Fruit fly (Drosophila melanogaster) whole organism, embryonic: ENCODE measurements around the gene PolA1.

Source experiments
- Aef1 ChIP-seq: fragments of 200-800 bp; sonication (Bioruptor generic); IDR thresholded peaks from 3 replicates; pipeline ENCODE4 v1.3.6; 2022; ENCODE audit warnings: missing biosample characterization, missing genetic modification characterization
- Asciz ChIP-seq: fragments of 200-800 bp; sonication (Bioruptor generic); optimal IDR thresholded peaks from 2 replicates; lab custom pipeline; 2017; ENCODE audit warnings: missing biosample characterization, mild to moderate bottlenecking, missing genetic modification characterization, missing genetic modification reagents
- Atf6 ChIP-seq: fragments of 200-800 bp; sonication (Bioruptor generic); IDR thresholded peaks from 2 replicates; pipeline ENCODE4 v1.3.6; 2022; ENCODE audit warnings: missing biosample characterization, missing genetic modification characterization
- BEAF-32 ChIP-seq: fragments of 200-800 bp; sonication (Bioruptor generic); optimal IDR thresholded peaks from 3 replicates; lab custom pipeline; 2017; ENCODE audit warnings: missing biosample characterization, missing genetic modification characterization, mild to moderate bottlenecking, moderate library complexity, missing genetic modification reagents
- CG10366 ChIP-seq: fragments of 200-800 bp; sonication (Bioruptor generic); IDR thresholded peaks from 2 replicates; pipeline ENCODE4 v1.3.6; 2022; ENCODE audit warnings: missing biosample characterization, missing genetic modification characterization
- CG10543 ChIP-seq: fragments of 200-800 bp; sonication (Bioruptor generic); optimal IDR thresholded peaks from 3 replicates; lab custom pipeline; 2017; ENCODE audit warnings: missing biosample characterization, mild to moderate bottlenecking, missing genetic modification characterization, moderate library complexity
- CG10565 ChIP-seq: fragments of 200-800 bp; sonication (Bioruptor generic); optimal IDR thresholded peaks from 3 replicates; lab custom pipeline; 2016; ENCODE audit warnings: missing biosample characterization, mild to moderate bottlenecking, missing genetic modification characterization
- CG11560 ChIP-seq: fragments of 200-800 bp; sonication (Bioruptor generic); IDR thresholded peaks from 3 replicates; pipeline ENCODE4 v1.3.6; 2022; ENCODE audit warnings: missing biosample characterization, missing genetic modification characterization
- CG11723 ChIP-seq: fragments of 200-800 bp; sonication (Bioruptor generic); optimal IDR thresholded peaks from 2 replicates; lab custom pipeline; 2017; ENCODE audit warnings: missing biosample characterization, mild to moderate bottlenecking, missing genetic modification characterization
- CG13287 ChIP-seq: fragments of 200-800 bp; sonication (Bioruptor generic); IDR thresholded peaks from 2 replicates; pipeline ENCODE4 v1.3.6; 2022; ENCODE audit warnings: missing biosample characterization, missing genetic modification characterization; ENCODE audit not compliant: partially characterized antibody
- CG13624 ChIP-seq: fragments of 200-800 bp; sonication (Bioruptor generic); optimal IDR thresholded peaks from 2 replicates; lab custom pipeline; 2016; ENCODE audit warnings: missing biosample characterization, missing genetic modification characterization
- CG1832 ChIP-seq: fragments of 200-800 bp; sonication (Bioruptor generic); optimal IDR thresholded peaks from 2 replicates; lab custom pipeline; 2017; ENCODE audit warnings: missing biosample characterization, mild to moderate bottlenecking, missing genetic modification characterization, inconsistent platforms
- CG30403 ChIP-seq: fragments of 200-800 bp; sonication (Bioruptor generic); optimal IDR thresholded peaks from 3 replicates; lab custom pipeline; 2016; ENCODE audit warnings: missing biosample characterization, missing genetic modification characterization
- CG3726 ChIP-seq: fragments of 200-800 bp; sonication (Bioruptor generic); IDR thresholded peaks from 3 replicates; pipeline ENCODE4, ENCODE4 v1.3.6; 2022; ENCODE audit warnings: missing biosample characterization, missing genetic modification characterization
- CG4282 ChIP-seq: fragments of 200-800 bp; sonication (Bioruptor generic); optimal IDR thresholded peaks from 2 replicates; lab custom pipeline; 2016; ENCODE audit warnings: missing biosample characterization, missing genetic modification characterization
- CG4854 ChIP-seq: fragments of 200-800 bp; sonication (Bioruptor generic); optimal IDR thresholded peaks from 2 replicates; lab custom pipeline; 2016; ENCODE audit warnings: missing biosample characterization, missing genetic modification characterization, inconsistent platforms
- CG7271 ChIP-seq: fragments of 200-800 bp; sonication (Bioruptor generic); optimal IDR thresholded peaks from 2 replicates; lab custom pipeline; 2018; ENCODE audit warnings: missing biosample characterization, mild to moderate bottlenecking, missing genetic modification characterization, moderate library complexity
- CG7786 ChIP-seq: fragments of 200-800 bp; sonication (Bioruptor generic); optimal IDR thresholded peaks from 2 replicates; lab custom pipeline; 2016; ENCODE audit warnings: missing biosample characterization, missing genetic modification characterization
- CG9609 ChIP-seq: fragments of 200-800 bp; sonication (Bioruptor generic); optimal IDR thresholded peaks from 3 replicates; lab custom pipeline; 2016; ENCODE audit warnings: missing biosample characterization, missing genetic modification characterization
- CTCF ChIP-seq: fragments of 200-800 bp; sonication (Bioruptor generic); optimal IDR thresholded peaks from 2 replicates; lab custom pipeline; 2017; ENCODE audit warnings: missing biosample characterization, mild to moderate bottlenecking, missing genetic modification characterization, moderate library complexity
- D19B ChIP-seq: fragments of 200-800 bp; sonication (Bioruptor generic); optimal IDR thresholded peaks from 2 replicates; lab custom pipeline; 2017; ENCODE audit warnings: missing biosample characterization, mild to moderate bottlenecking, missing genetic modification characterization
- HLHmδ ChIP-seq: fragments of 200-800 bp; sonication (Bioruptor generic); optimal IDR thresholded peaks from 2 replicates; lab custom pipeline; 2018; ENCODE audit warnings: missing biosample characterization, mild to moderate bottlenecking, missing genetic modification characterization, moderate library complexity
- HmgD ChIP-seq: fragments of 200-800 bp; sonication (Bioruptor generic); optimal IDR thresholded peaks from 3 replicates; lab custom pipeline; 2016; ENCODE audit warnings: missing biosample characterization, missing genetic modification characterization
- Hr3 ChIP-seq: fragments of 200-800 bp; sonication (Bioruptor generic); optimal IDR thresholded peaks from 3 replicates; lab custom pipeline; 2016; ENCODE audit warnings: missing biosample characterization, missing genetic modification characterization
- Jarid2 ChIP-seq: fragments of 200-800 bp; sonication (Bioruptor generic); optimal IDR thresholded peaks from 3 replicates; lab custom pipeline; 2017; ENCODE audit warnings: mild to moderate bottlenecking, missing biosample characterization, missing genetic modification reagents, missing genetic modification characterization
- Side ChIP-seq: fragments of 200-800 bp; sonication (Bioruptor generic); optimal IDR thresholded peaks from 2 replicates; lab custom pipeline; 2016; ENCODE audit warnings: missing biosample characterization, missing genetic modification characterization
- Sin3A ChIP-seq: fragments of >200 bp; optimal IDR thresholded peaks from 2 replicates; lab custom pipeline; 2018
- Usf ChIP-seq: fragments of 200-800 bp; sonication (Bioruptor generic); optimal IDR thresholded peaks from 2 replicates; lab custom pipeline; 2017; ENCODE audit warnings: missing genotype, missing biosample characterization, missing genetic modification characterization
- ac ChIP-seq: fragments of 200-800 bp; sonication (Bioruptor generic); optimal IDR thresholded peaks from 3 replicates; lab custom pipeline; 2017; ENCODE audit warnings: missing biosample characterization, mild to moderate bottlenecking, missing genetic modification characterization
- aop ChIP-seq: fragments of 200-800 bp; sonication (Bioruptor generic); IDR thresholded peaks from 2 replicates; pipeline ENCODE4 v1.3.6; 2022; ENCODE audit warnings: missing biosample characterization, missing genetic modification characterization
- ase ChIP-seq: fragments of 200-800 bp; sonication (Bioruptor generic); IDR thresholded peaks from 3 replicates; pipeline ENCODE4 v1.3.6; 2022; ENCODE audit warnings: missing biosample characterization, missing genetic modification characterization
- bab2 ChIP-seq: fragments of 200-800 bp; sonication (Bioruptor generic); optimal IDR thresholded peaks from 2 replicates; lab custom pipeline; 2016; ENCODE audit warnings: missing biosample characterization, missing genetic modification characterization
- dmrt11E ChIP-seq: fragments of 200-800 bp; sonication (Bioruptor generic); optimal IDR thresholded peaks from 3 replicates; lab custom pipeline; 2018; ENCODE audit warnings: missing biosample characterization, mild to moderate bottlenecking, missing genetic modification characterization, moderate library complexity
- fru ChIP-seq: fragments of >200 bp; optimal IDR thresholded peaks from 2 replicates; lab custom pipeline; 2017
- ftz-f1 ChIP-seq: fragments of 200-800 bp; sonication (Bioruptor generic); optimal IDR thresholded peaks from 2 replicates; lab custom pipeline; 2016; ENCODE audit warnings: missing biosample characterization, missing genetic modification characterization
- kay ChIP-seq: fragments of 200-800 bp; sonication (Bioruptor generic); optimal IDR thresholded peaks from 2 replicates; lab custom pipeline; 2016; ENCODE audit warnings: missing biosample characterization, missing genetic modification characterization
- ken ChIP-seq: fragments of 200-800 bp; sonication (Bioruptor generic); IDR thresholded peaks from 3 replicates; pipeline ENCODE4 v1.3.6; 2022; ENCODE audit warnings: missing biosample characterization, missing genetic modification characterization
- onecut ChIP-seq: fragments of 200-800 bp; sonication (Bioruptor generic); IDR thresholded peaks from 2 replicates; pipeline ENCODE4 v1.3.6; 2022; ENCODE audit warnings: missing biosample characterization, missing genetic modification characterization
- org-1 ChIP-seq: fragments of 200-800 bp; sonication (Bioruptor generic); optimal IDR thresholded peaks from 2 replicates; lab custom pipeline; 2017; ENCODE audit warnings: missing biosample characterization, missing genetic modification characterization
- peb ChIP-seq: fragments of 200-800 bp; sonication (Bioruptor generic); IDR thresholded peaks from 2 replicates; pipeline ENCODE4 v1.3.6; 2022; ENCODE audit warnings: missing biosample characterization, missing genetic modification characterization
- pfk ChIP-seq: fragments of 200-800 bp; sonication (Bioruptor generic); optimal IDR thresholded peaks from 2 replicates; lab custom pipeline; 2018; ENCODE audit warnings: missing biosample characterization, mild to moderate bottlenecking, missing genetic modification characterization, moderate library complexity
- pita ChIP-seq: fragments of 200-800 bp; sonication (Bioruptor generic); optimal IDR thresholded peaks from 2 replicates; lab custom pipeline; 2017; ENCODE audit warnings: missing biosample characterization, mild to moderate bottlenecking, missing genetic modification characterization
- prd ChIP-seq, 3 experiments: fragments of >200 bp in 2 of 3; fragments of 200-800 bp in 1 of 3; sonication (Bioruptor generic) in 1 of 3; optimal IDR thresholded peaks in 2 of 3; IDR thresholded peaks in 1 of 3; 2 replicates in 2 of 3; 3 replicates in 1 of 3; pipeline versions ENCODE4 v1.3.6 to Lab custom; 2017 to 2022; ENCODE audit warnings: missing biosample characterization in 1 of 3, missing genetic modification characterization in 1 of 3
- pros ChIP-seq: fragments of 200-800 bp; sonication (Bioruptor generic); optimal IDR thresholded peaks from 3 replicates; lab custom pipeline; 2019; ENCODE audit warnings: missing biosample characterization, mild to moderate bottlenecking, missing genetic modification characterization, moderate library complexity
- salm ChIP-seq: fragments of 200-800 bp; sonication (Bioruptor generic); optimal IDR thresholded peaks from 2 replicates; lab custom pipeline; 2018; ENCODE audit warnings: missing biosample characterization, mild to moderate bottlenecking, missing genetic modification characterization
- shn ChIP-seq: fragments of 200-800 bp; sonication (Bioruptor generic); optimal IDR thresholded peaks from 3 replicates; lab custom pipeline; 2016; ENCODE audit warnings: missing biosample characterization, missing genetic modification characterization
- stc ChIP-seq: fragments of 200-800 bp; sonication (Bioruptor generic); IDR thresholded peaks from 2 replicates; pipeline ENCODE4 v1.3.6; 2022; ENCODE audit warnings: missing biosample characterization, missing genetic modification characterization
- tll ChIP-seq, 2 experiments: fragments of 200-800 bp in 1 of 2; fragments of >200 bp in 1 of 2; sonication (Bioruptor generic) in 1 of 2; optimal IDR thresholded peaks; 2 replicates each; lab custom pipeline; 2017 to 2019; ENCODE audit warnings: missing biosample characterization in 2 of 2, missing genetic modification characterization in 2 of 2, mild to moderate bottlenecking in 1 of 2, moderate library complexity in 1 of 2
- z ChIP-seq: fragments of 200-800 bp; sonication (Bioruptor generic); IDR thresholded peaks from 3 replicates; pipeline ENCODE4 v1.3.6; 2022; ENCODE audit warnings: missing biosample characterization, missing genetic modification characterization
- zen ChIP-seq: fragments of 200-800 bp; sonication (Bioruptor generic); optimal IDR thresholded peaks from 3 replicates; lab custom pipeline; 2018; ENCODE audit warnings: missing biosample characterization, mild to moderate bottlenecking, missing genetic modification characterization, moderate library complexity

Gene PolA1

dm6 chr3R:21632930-21633780, 38.4 kb downstream of the PolA1 start (continued):
- no peak for TF ChIP-seq prd (optimal IDR thresholded peaks at IDR 0.05; lab: Kevin White, UChicago)
- TF ChIP-seq prd (GFP tag; IDR thresholded peaks at IDR 0.05; lab: Robert Waterston, UW): no peak
- TF ChIP-seq CG30403 (GFP tag; lab: Kevin White, UChicago): peak; percentile 62
- TF ChIP-seq fru (lab: Kevin White, UChicago): no peak
- TF ChIP-seq peb (GFP tag; lab: Robert Waterston, UW): no peak
- TF ChIP-seq BEAF-32 (GFP tag; lab: Kevin White, UChicago): peak; percentile 74
- TF ChIP-seq stc: no peak
- TF ChIP-seq CG1832: no peak
- TF ChIP-seq ftz-f1 (GFP tag; lab: Kevin White, UChicago): no peak
- TF ChIP-seq onecut (GFP tag; lab: Robert Waterston, UW): peak; percentile 41; the same call in 1 of the 2 replicates
- no peak for TF ChIP-seq CG7271
- TF ChIP-seq Hr3 (GFP tag; lab: Kevin White, UChicago): peak; percentile 14
- TF ChIP-seq CG3726 (GFP tag; lab: Robert Waterston, UW): no peak
- TF ChIP-seq CG9609 (GFP tag; lab: Kevin White, UChicago): no peak
- TF ChIP-seq CG4854 (GFP tag; lab: Kevin White, UChicago): no peak
- peak; percentile 8 for TF ChIP-seq CTCF (GFP tag; lab: Kevin White, UChicago)
- TF ChIP-seq tll (GFP tag; optimal IDR thresholded peaks at IDR 0.05; lab: Kevin White, UChicago): no peak
- peak; percentile 76 for TF ChIP-seq pros (GFP tag; lab: Kevin White, UChicago)
- TF ChIP-seq ase (GFP tag; lab: Robert Waterston, UW): no peak
- no peak for TF ChIP-seq pfk (GFP tag; lab: Kevin White, UChicago)
- TF ChIP-seq salm (tag; lab: Kevin White, UChicago): no peak
- no peak for TF ChIP-seq ken
- no peak for TF ChIP-seq org-1 (GFP tag; lab: Kevin White, UChicago)
- TF ChIP-seq CG13287: no peak
- no peak for TF ChIP-seq CG4282 (GFP tag; lab: Kevin White, UChicago)
- no peak for TF ChIP-seq D19B
- TF ChIP-seq Asciz (GFP tag; lab: Kevin White, UChicago): peak; percentile 52
- no peak for TF ChIP-seq HmgD (GFP tag; lab: Kevin White, UChicago)
- TF ChIP-seq z (GFP tag; lab: Robert Waterston, UW): no peak
- TF ChIP-seq bab2 (GFP tag; lab: Kevin White, UChicago): no peak
- peak; percentile 63 for TF ChIP-seq Jarid2 (GFP tag; lab: Kevin White, UChicago)
- TF ChIP-seq Atf6 (GFP tag; lab: Robert Waterston, UW): no peak
- TF ChIP-seq dmrt11E (tag; lab: Kevin White, UChicago): peak; percentile 68
- TF ChIP-seq CG10565 (GFP tag; lab: Kevin White, UChicago): no peak
- TF ChIP-seq CG10366 (GFP tag; lab: Robert Waterston, UW): no peak
- no peak for TF ChIP-seq Sin3A (lab: Kevin White, UChicago)
- TF ChIP-seq Usf (GFP tag; lab: Kevin White, UChicago): no peak
- no peak for TF ChIP-seq CG10543
- TF ChIP-seq CG11723: peak; percentile 54
- TF ChIP-seq Side (GFP tag; lab: Kevin White, UChicago): no peak
- TF ChIP-seq ac: no peak
- TF ChIP-seq CG13624 (GFP tag; lab: Kevin White, UChicago): no peak
- no peak for TF ChIP-seq CG7786 (GFP tag; lab: Kevin White, UChicago)
- TF ChIP-seq pita (GFP tag; lab: Kevin White, UChicago): no peak
- no peak for TF ChIP-seq shn
- peak; percentile 7 for TF ChIP-seq zen (tag; lab: Kevin White, UChicago)
- peak; percentile 67 for TF ChIP-seq HLHmδ (GFP tag; lab: Kevin White, UChicago)
- TF ChIP-seq aop: no peak
- no peak for TF ChIP-seq Aef1 (GFP tag; lab: Robert Waterston, UW)
- TF ChIP-seq kay: peak; percentile 27
- TF ChIP-seq CG11560 (tag; lab: Robert Waterston, UW): no peak
